Worm (Caenorhabditis elegans) whole organism, young adult: ENCODE data around the gene T01H3.2.

ENCODE experiments used
- F37B4.10 ChIP-seq: fragments of 200-800 bp; sonication (Bioruptor generic); IDR thresholded peaks from 2 replicates; pipeline ENCODE4 v1.3.6; 2022; ENCODE audit warnings: missing genetic modification characterization, missing compliant biosample characterization
- Y79H2A.3 ChIP-seq: fragments of 200-800 bp; sonication (Bioruptor generic); conservative IDR thresholded peaks from 2 replicates; pipeline ENCODE4 v1.3.6; 2022; ENCODE audit warnings: missing genetic modification reagents, missing genetic modification characterization, missing compliant biosample characterization
- akir-1 ChIP-seq: fragments of 200-800 bp; sonication (Bioruptor generic); optimal IDR thresholded peaks from 2 replicates; lab custom pipeline; 2018; ENCODE audit warnings: mild to moderate bottlenecking, missing genetic modification characterization, moderate library complexity, missing compliant biosample characterization
- ama-1 ChIP-seq, 3 experiments: fragments of 150-350 bp in 1 of 3; sonication (generic microtip) in 2 of 3; optimal IDR thresholded peaks; 2 replicates each; lab custom pipeline; 2014 to 2018; ENCODE audit warnings: missing biosample characterization in 2 of 3, missing genetic modification characterization in 2 of 3, missing genetic modification reagents in 2 of 3
- aptf-2 ChIP-seq: fragments of 200-800 bp; sonication (Bioruptor generic); conservative IDR thresholded peaks from 2 replicates; pipeline ENCODE4 v1.3.6; 2022; ENCODE audit warnings: missing genetic modification reagents, missing genetic modification characterization, missing compliant biosample characterization
- athp-1 ChIP-seq: sonication (generic microtip); optimal IDR thresholded peaks from 2 replicates; lab custom pipeline; 2017; ENCODE audit warnings: mild to moderate bottlenecking, missing genetic modification characterization, missing compliant biosample characterization
- attf-3 ChIP-seq: fragments of 200-800 bp; sonication (Bioruptor generic); conservative IDR thresholded peaks from 2 replicates; pipeline ENCODE4 v1.3.6; 2022; ENCODE audit warnings: missing genetic modification reagents, missing genetic modification characterization, missing compliant biosample characterization
- cebp-2 ChIP-seq: fragments of 200-800 bp; sonication (Bioruptor generic); IDR thresholded peaks from 2 replicates; pipeline ENCODE4 v1.3.6; 2022; ENCODE audit warnings: missing genetic modification characterization, missing compliant biosample characterization
- ceh-100 ChIP-seq: fragments of 200-800 bp; sonication (Bioruptor generic); IDR thresholded peaks from 2 replicates; pipeline ENCODE4 v1.3.6; 2022; ENCODE audit warnings: missing genetic modification reagents, missing genetic modification characterization, missing compliant biosample characterization
- ceh-58 ChIP-seq: fragments of 200-800 bp; sonication (Bioruptor generic); IDR thresholded peaks from 2 replicates; pipeline ENCODE4 v1.3.6; 2022; ENCODE audit warnings: missing genetic modification characterization, missing compliant biosample characterization
- ceh-91 ChIP-seq: fragments of 200-800 bp; sonication (Bioruptor generic); IDR thresholded peaks from 2 replicates; pipeline ENCODE4 v1.3.6; 2022; ENCODE audit warnings: missing genetic modification reagents, missing genetic modification characterization, missing compliant biosample characterization
- die-1 ChIP-seq: sonication (generic microtip); optimal IDR thresholded peaks from 2 replicates; lab custom pipeline; 2016; ENCODE audit warnings: missing genotype, mild to moderate bottlenecking, missing genetic modification characterization, missing compliant biosample characterization
- egl-44 ChIP-seq: fragments of 200-800 bp; sonication (Bioruptor generic); IDR thresholded peaks from 2 replicates; pipeline ENCODE4 v1.3.6; 2022; ENCODE audit warnings: missing genetic modification reagents, missing genetic modification characterization, missing compliant biosample characterization
- fkh-3 ChIP-seq: sonication (generic microtip); optimal IDR thresholded peaks from 2 replicates; lab custom pipeline; 2016; ENCODE audit warnings: mild to moderate bottlenecking, missing genetic modification characterization, missing compliant biosample characterization
- gei-17 ChIP-seq: fragments of 200-800 bp; sonication (Bioruptor generic); optimal IDR thresholded peaks from 2 replicates; lab custom pipeline; 2018; ENCODE audit warnings: mild to moderate bottlenecking, missing genetic modification characterization, missing compliant biosample characterization
- hlh-26 ChIP-seq: fragments of 200-800 bp; sonication (Bioruptor generic); conservative IDR thresholded peaks from 2 replicates; pipeline ENCODE4 v1.3.6; 2022; ENCODE audit warnings: missing genetic modification reagents, missing genetic modification characterization, missing compliant biosample characterization
- hmg-20 ChIP-seq: fragments of 200-800 bp; sonication (Bioruptor generic); IDR thresholded peaks from 2 replicates; pipeline ENCODE4 v1.3.6; 2022; ENCODE audit warnings: missing genetic modification reagents, missing genetic modification characterization, missing compliant biosample characterization
- lin-26 ChIP-seq: fragments of 200-800 bp; sonication (Bioruptor generic); IDR thresholded peaks from 2 replicates; pipeline ENCODE4 v1.3.6; 2022; ENCODE audit warnings: missing genetic modification reagents, missing genetic modification characterization, missing compliant biosample characterization
- lin-40 ChIP-seq: sonication (generic microtip); optimal IDR thresholded peaks from 2 replicates; lab custom pipeline; 2016; ENCODE audit warnings: missing genetic modification characterization, mild to moderate bottlenecking, missing compliant biosample characterization, missing genotype, missing genetic modification reagents
- mes-4 ChIP-seq: sonication (generic microtip); optimal IDR thresholded peaks from 2 replicates; lab custom pipeline; 2016; ENCODE audit warnings: missing genotype, missing genetic modification characterization, missing compliant biosample characterization
- mxl-1 ChIP-seq: sonication (generic microtip); optimal IDR thresholded peaks from 2 replicates; lab custom pipeline; 2016; ENCODE audit warnings: missing genetic modification characterization, missing compliant biosample characterization
- nfya-1 ChIP-seq: sonication (generic microtip); optimal IDR thresholded peaks from 2 replicates; lab custom pipeline; 2017; ENCODE audit warnings: antibody characterized with exemption, missing compliant biosample characterization, missing genetic modification characterization, borderline replicate concordance; ENCODE audit not compliant: insufficient read depth
- nfyb-1 ChIP-seq: fragments of 200-800 bp; sonication (Bioruptor generic); IDR thresholded peaks from 2 replicates; pipeline ENCODE4 v1.3.6; 2022; ENCODE audit warnings: missing genetic modification reagents, missing genetic modification characterization, missing compliant biosample characterization
- pha-4 ChIP-seq: fragments of 150-350 bp; sonication (generic microtip); optimal IDR thresholded peaks from 2 replicates; lab custom pipeline; 2014; ENCODE audit warnings: missing biosample characterization, missing genetic modification reagents, missing genetic modification characterization
- repo-1 ChIP-seq: sonication (generic microtip); optimal IDR thresholded peaks from 2 replicates; lab custom pipeline; 2017; ENCODE audit warnings: mild to moderate bottlenecking, missing genetic modification characterization, missing compliant biosample characterization
- sdz-38 ChIP-seq: sonication (generic microtip); optimal IDR thresholded peaks from 2 replicates; lab custom pipeline; 2016; ENCODE audit warnings: missing genotype, missing genetic modification characterization, missing compliant biosample characterization
- snpc-1.1 ChIP-seq: sonication (generic microtip); optimal IDR thresholded peaks from 2 replicates; lab custom pipeline; 2017; ENCODE audit warnings: missing genetic modification characterization, mild to moderate bottlenecking, missing compliant biosample characterization, antibody characterized with exemption, moderate library complexity, missing genotype, missing genetic modification reagents; ENCODE audit not compliant: insufficient read depth
- snpc-1.3 ChIP-seq: sonication (generic microtip); optimal IDR thresholded peaks from 2 replicates; lab custom pipeline; 2017; ENCODE audit warnings: missing genetic modification characterization, mild to moderate bottlenecking, missing compliant biosample characterization, antibody characterized with exemption, moderate library complexity, missing genotype, missing genetic modification reagents; ENCODE audit not compliant: insufficient read depth
- snpc-3.4 ChIP-seq: sonication (generic microtip); optimal IDR thresholded peaks from 2 replicates; lab custom pipeline; 2017; ENCODE audit warnings: missing genetic modification characterization, mild to moderate bottlenecking, missing compliant biosample characterization, antibody characterized with exemption, moderate library complexity, missing genotype, missing genetic modification reagents
- snpc-4 ChIP-seq, 5 experiments: fragments of 150-350 bp in 1 of 5; sonication (generic microtip) in 4 of 5; optimal IDR thresholded peaks; 2 replicates each; lab custom pipeline; 2014 to 2018; ENCODE audit warnings: missing genetic modification characterization in 5 of 5, missing biosample characterization in 3 of 5, antibody characterized with exemption in 2 of 5, mild to moderate bottlenecking in 2 of 5, missing compliant biosample characterization in 2 of 5, missing genotype in 2 of 5, moderate library complexity in 2 of 5, missing genetic modification reagents in 1 of 5
- somi-1 ChIP-seq: fragments of 200-800 bp; sonication (Bioruptor generic); optimal IDR thresholded peaks from 2 replicates; lab custom pipeline; 2018; ENCODE audit warnings: mild to moderate bottlenecking, missing genetic modification characterization, missing compliant biosample characterization
- tbx-9 ChIP-seq: sonication (generic microtip); optimal IDR thresholded peaks from 2 replicates; lab custom pipeline; 2016; ENCODE audit warnings: borderline replicate concordance, missing genetic modification characterization, inconsistent platforms, missing compliant biosample characterization
- zim-3 ChIP-seq: sonication (generic microtip); optimal IDR thresholded peaks from 2 replicates; lab custom pipeline; 2017; ENCODE audit warnings: mild to moderate bottlenecking, missing genetic modification characterization, moderate library complexity, missing compliant biosample characterization
- ztf-25 ChIP-seq: fragments of 200-800 bp; sonication (Bioruptor generic); IDR thresholded peaks from 2 replicates; pipeline ENCODE4 v1.3.6; 2022; ENCODE audit warnings: missing genetic modification reagents, missing genetic modification characterization, missing compliant biosample characterization
- ztf-3 ChIP-seq: fragments of 200-800 bp; sonication (Bioruptor generic); optimal IDR thresholded peaks from 2 replicates; lab custom pipeline; 2018; ENCODE audit warnings: mild to moderate bottlenecking, missing genetic modification characterization, missing compliant biosample characterization

T01H3.2 gene

ce11 chrII:7911015-7911414 lies 33.2 kb upstream of the T01H3.2 start, which contains the start of gene ZK675.4:
ZK675.4 (plus strand) TSS chrII:7911315.
- no peak for TF ChIP-seq ztf-3
- TF ChIP-seq tbx-9 (tag; lab: Kevin White, UChicago), result no peak
- no peak for TF ChIP-seq nfyb-1 (GFP tag; lab: Robert Waterston, UW)
- TF ChIP-seq zim-3, result no peak
- no peak for TF ChIP-seq lin-26 (GFP tag; lab: Robert Waterston, UW)
- no peak for TF ChIP-seq egl-44 (GFP tag; lab: Robert Waterston, UW)

- no peak for TF ChIP-seq hmg-20 (GFP tag; lab: Robert Waterston, UW)
- TF ChIP-seq mxl-1 (tag; lab: Kevin White, UChicago), result no peak
- TF ChIP-seq attf-3 (GFP tag; lab: Robert Waterston, UW), result no peak
- TF ChIP-seq snpc-1.3 (tag; lab: Kevin White, UChicago), result no peak
- TF ChIP-seq somi-1 (GFP tag; lab: Kevin White, UChicago), result no peak
- TF ChIP-seq nfya-1 (tag; lab: Kevin White, UChicago), result no peak
- no peak for TF ChIP-seq ztf-25 (GFP tag; lab: Robert Waterston, UW)
- no peak for TF ChIP-seq gei-17
- TF ChIP-seq ama-1 (optimal IDR thresholded peaks at IDR 0.05; lab: Kevin White, UChicago), result no peak
- no peak for TF ChIP-seq ama-1 (GFP tag; optimal IDR thresholded peaks at IDR 0.05; lab: Kevin White, UChicago)
Observed at ce11 chrII:7907539-7907997, 29.8 kb upstream of the T01H3.2 start, which contains the start of gene best-23. best-23 (minus strand) TSS chrII:7907589.

DNA sequence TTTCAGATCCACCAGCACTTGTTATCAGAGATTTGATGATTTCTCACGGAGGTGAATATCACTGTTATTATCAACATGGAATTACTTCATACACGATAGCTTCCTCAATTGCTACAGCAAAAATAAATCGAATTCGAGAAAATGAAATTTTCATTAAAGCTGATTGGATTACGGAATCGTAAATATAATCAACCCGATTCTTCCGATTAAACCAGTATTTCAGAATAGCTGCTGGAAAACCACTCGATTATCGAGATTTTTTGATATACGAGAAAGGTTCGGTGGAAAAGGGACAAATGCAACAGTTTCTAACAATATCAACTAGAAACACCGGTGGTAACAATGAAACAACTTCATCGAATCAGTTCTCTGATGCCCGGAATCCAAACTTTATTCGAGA lies 24.2 kb upstream of the T01H3.2 start:
- TF ChIP-seq fkh-3 (tag; lab: Kevin White, UChicago) (no peak), lin-40 (tag; lab: Kevin White, UChicago) (no peak), ceh-91 (GFP tag; lab: Robert Waterston, UW) (no peak), aptf-2 (no peak), Y79H2A.3 (no peak)

ce11 chrII:7900762-7901161 lies 23.0 kb upstream of the T01H3.2 start:
- TF ChIP-seq athp-1 (tag; lab: Kevin White, UChicago) (no peak), sdz-38 (tag; lab: Kevin White, UChicago) (no peak), die-1 (tag; lab: Kevin White, UChicago) (no peak), hlh-26 (no peak), akir-1 (GFP tag; lab: Kevin White, UChicago) (no peak), snpc-4 (GFP tag; optimal IDR thresholded peaks at IDR 0.05; lab: Kevin White, UChicago) (no peak), snpc-4 (tag; optimal IDR thresholded peaks at IDR 0.05; lab: Kevin White, UChicago) (no peak), ceh-100 (GFP tag; lab: Robert Waterston, UW) (no peak), lin-40 (tag; lab: Kevin White, UChicago) (no peak), F37B4.10 (GFP tag; lab: Robert Waterston, UW) (no peak), cebp-2 (GFP tag; lab: Robert Waterston, UW) (no peak), pha-4 (tag; lab: Kevin White, UChicago) (no peak), repo-1 (tag; lab: Kevin White, UChicago) (no peak), snpc-1.1 (tag; lab: Kevin White, UChicago) (no peak), ceh-58 (no peak), hmg-20 (GFP tag; lab: Robert Waterston, UW) (no peak), snpc-3.4 (tag; lab: Kevin White, UChicago) (no peak), mes-4 (tag; lab: Kevin White, UChicago) (no peak)
